Worm (Caenorhabditis elegans) whole organism, dauer: ENCODE data around the gene nxf-2.

Experiments used
- unc-62 ChIP-seq: sonication (generic microtip); optimal IDR thresholded peaks from 2 replicates; lab custom pipeline; 2017; ENCODE audit warnings: missing biosample characterization, missing genetic modification reagents, missing genetic modification characterization

Gene nxf-2

DNA sequence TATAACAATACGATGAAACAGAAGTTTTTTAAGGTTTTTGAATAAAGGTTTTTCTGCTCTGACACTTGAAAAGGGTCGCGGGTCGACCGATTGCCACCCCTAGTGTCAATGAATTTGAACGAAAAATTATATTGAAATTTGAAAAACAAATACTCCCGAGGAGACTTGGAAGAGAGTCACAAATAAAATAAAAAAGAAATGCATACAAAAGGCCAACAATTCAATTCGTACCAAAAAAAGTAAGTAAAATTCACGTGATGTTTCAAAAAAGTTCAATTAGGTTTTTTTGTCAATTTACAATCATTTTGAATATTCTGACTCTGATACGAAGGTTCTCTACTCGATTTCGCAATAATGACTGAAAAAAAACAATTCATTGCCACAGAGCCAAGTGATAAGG is 24.1 kb downstream of the nxf-2 start, which contains the start of gene C15H11.1:
Gene C15H11.1 (plus strand): TSS at position 301 of the 400 bp plus-strand sequence.
- no peak for TF ChIP-seq unc-62 (GFP tag; lab: Kevin White, UChicago)

DNA sequence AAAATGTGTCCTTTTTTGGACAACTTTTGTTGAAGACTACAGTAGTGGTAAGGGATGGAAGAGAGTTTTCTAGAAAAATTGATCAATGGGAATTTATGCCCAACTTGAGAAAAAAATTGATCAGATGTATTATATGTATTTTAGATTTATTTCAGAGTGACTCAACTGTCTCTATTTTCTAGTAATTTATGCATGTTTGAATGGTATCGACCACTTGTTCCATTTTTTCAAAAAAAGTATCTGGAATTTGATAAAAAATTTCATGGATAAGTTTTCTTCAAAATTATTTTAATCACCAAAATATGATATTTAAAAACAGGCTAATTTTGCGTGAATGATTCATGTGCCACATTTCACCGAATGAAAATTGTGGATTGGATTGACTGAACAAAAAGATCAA is 25.8 kb downstream of the nxf-2 start, which contains the start of gene C15H11.10:
Gene C15H11.10 (plus strand): TSS at position 301 of the 400 bp plus-strand sequence.
- TF ChIP-seq unc-62 (GFP tag; lab: Kevin White, UChicago) = no peak

DNA sequence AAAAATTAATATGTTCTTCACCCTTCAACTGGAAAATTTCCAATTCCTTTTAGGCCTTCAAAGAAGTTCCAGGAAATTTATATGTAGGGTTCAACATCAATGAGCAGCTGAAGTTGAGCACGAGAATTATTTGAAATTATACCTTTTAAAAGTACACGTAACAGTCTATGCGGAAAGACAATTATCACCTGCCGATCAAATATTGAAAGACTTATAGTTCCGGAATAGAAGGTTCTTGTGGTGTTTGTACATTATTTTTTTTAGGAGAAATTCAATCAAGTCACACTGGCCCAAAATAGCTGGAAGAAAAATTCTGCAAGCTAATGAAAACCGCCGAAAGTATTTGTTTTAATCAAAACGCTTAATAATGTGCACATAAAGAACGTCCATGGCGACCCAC is 37.4 kb downstream of the nxf-2 start:
- TF ChIP-seq unc-62 (GFP tag; lab: Kevin White, UChicago) = no peak

DNA sequence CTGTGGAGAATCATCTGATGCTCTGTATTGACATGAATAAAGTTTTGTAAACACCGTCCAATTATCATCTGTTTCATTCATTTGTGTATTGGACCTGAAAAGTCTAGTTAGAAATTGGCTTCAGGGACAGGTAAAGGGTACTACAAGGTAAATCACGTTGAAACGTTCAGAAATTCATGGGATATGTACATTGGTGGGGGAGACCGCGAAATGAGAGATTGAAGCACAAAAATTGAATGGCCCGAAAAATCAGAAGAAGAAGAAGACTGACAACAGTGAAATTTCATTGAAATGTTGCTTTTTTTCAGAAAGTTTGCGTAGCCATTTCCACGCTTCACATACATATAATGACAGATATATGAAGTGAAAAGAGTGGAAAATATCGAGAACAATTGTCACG is 38.6 kb downstream of the nxf-2 start, which contains the start of gene npr-43:
Gene npr-43 (minus strand): TSS at position 101 of the 400 bp plus-strand sequence.
- no peak for TF ChIP-seq unc-62 (GFP tag; lab: Kevin White, UChicago)

DNA sequence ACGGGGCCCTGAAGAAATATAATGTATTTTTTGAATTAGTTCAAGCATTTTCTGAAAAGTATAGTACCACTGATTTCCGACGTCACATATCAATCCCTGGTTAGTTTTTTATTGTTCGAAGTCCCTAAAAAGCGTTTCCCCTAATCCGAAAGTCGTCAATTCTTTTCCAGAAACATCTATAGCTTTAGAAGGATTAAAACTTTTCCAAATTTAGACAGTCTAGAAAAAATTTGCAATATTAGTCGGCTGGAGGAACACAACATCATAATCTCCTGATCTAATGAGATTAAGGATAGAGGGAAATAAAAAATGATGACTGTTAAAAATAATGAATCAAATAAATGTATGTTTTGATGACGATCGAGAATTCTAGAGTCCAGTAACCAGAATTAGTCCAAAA is 39.6 kb downstream of the nxf-2 start:
- TF ChIP-seq unc-62 (GFP tag; lab: Kevin White, UChicago) = no peak

DNA sequence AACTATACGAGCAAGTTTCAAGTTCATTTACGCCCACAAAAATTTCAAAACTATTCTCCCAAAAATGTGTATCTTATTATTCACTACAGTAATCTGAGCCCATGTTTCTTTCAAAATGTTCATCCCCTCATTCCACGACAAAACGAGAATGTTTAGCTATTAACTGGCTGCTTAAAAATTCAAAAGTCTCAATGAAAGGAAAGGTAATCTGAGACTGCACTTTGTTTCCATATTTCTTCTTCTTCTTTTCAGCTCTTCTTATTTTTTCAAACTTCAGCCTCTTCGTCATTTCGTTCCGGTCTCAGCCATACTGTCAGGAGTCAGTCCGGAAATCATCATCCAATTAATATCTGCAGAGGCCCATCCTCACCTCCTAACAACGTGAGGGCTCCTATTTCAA is 44.9 kb downstream of the nxf-2 start, which contains the start of gene unc-39:
Gene unc-39 (plus strand): TSS at position 301 of the 400 bp plus-strand sequence.
- TF ChIP-seq unc-62 (GFP tag; lab: Kevin White, UChicago) = no peak

DNA sequence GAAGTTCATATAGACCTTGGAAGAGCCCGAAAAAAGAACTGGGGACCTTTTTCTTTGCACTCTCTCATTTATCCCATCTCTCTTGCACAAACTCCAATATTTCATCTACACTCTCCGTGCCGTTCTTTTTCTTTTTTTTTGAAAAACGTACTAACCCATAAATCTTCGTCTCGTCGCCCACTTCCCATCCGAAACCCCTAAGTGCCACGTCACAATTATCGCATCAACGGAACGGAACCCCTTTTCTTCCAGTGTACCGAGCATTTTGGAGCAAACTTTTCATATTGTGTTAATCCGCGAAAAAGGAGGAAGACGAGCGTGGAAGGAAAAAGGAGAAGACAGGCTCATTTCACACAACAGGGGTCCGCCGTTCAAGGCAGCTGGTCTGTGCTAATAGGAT is 48.2 kb downstream of the nxf-2 start:
- TF ChIP-seq unc-62 (GFP tag; lab: Kevin White, UChicago) = no peak

DNA sequence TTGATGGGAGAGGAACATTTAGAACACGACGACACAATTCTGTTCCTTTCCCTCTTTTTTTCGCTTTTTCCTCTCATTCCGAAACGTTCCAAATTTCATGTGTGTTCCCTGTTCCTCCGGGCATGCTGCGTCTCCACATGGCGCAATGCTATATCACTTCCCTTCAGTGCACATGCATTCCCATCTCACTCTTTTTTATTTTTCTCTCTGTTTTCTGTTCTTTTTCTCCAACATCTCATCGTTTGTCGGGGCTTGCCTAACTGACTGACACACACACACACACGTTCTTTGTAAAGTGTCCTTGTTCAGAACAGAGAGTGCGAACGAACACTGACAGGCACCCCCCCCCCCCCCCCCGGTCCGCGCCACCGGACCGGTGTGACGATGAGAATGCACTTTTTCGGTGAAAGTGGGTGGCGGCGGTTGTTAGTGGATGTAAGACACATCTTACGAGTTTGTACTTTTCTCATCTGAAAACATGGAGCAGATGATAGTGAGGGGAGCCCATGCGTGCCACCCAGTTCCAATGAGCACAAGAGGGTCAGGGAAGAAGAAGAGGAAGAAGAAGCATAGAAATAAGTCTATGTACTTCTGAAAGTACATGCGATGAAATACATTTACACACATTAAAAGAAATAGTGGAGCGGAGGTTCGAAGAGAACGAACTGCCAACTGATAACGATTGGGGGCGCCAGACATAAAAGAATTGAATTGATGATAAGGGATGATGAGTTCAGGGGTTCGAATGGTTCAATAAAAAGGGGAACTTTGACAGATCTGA is 49.2 kb downstream of the nxf-2 start:
- no peak for TF ChIP-seq unc-62 (GFP tag; lab: Kevin White, UChicago)

DNA sequence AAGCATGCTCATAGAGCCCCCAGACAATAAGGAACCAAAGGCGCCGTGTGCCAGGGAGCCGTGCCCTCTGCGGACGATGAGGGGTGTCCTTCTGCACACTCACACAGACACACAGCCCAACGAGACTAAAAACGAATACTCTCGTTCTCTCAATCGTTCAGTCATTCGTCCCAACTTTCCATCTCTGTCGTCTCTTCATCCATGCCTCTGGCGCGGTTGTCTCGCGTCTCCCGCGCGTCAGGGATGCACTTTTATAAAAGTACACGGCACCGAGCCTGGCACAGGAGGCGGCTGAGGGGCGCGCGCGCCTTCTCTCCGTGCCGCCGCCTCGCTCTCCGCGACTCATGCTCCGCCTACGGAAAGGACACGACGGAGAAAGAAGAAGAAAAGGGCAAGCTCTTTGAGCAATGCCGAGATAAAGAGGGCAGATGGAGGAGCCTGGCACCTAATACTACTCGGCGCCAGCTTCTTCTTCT is 51.1 kb downstream of the nxf-2 start:
- no peak for TF ChIP-seq unc-62 (GFP tag; lab: Kevin White, UChicago)
